Worm (Caenorhabditis elegans): ENCODE measurements around the gene Y105C5B.9.

DNA sequence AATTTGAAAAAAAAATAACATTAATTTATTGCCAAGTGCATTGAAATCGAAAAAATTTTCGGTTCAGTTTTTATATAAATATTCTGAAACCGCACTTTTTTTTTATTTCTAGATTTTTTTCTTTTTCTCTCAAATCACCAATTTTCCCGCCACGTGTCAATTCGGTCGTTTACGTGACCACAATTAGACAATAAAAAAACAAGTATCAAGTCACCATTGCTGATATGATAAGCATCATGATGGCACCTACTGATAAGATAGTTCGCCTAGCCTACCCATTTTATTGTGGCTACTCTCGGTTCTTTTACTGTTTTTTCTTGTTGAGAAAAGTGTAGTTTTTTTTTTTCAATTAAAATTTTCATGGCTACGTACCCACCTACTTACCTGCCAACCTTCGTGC is 550 bp upstream of the Y105C5B.9 start:
- TF ChIP-seq rnt-1 (tag; optimal IDR thresholded peaks at IDR 0.05): no peak
- TF ChIP-seq hlh-30 (tag; optimal IDR thresholded peaks at IDR 0.05; ENCODE audit: insufficient read depth): no peak
- TF ChIP-seq ceh-14 (tag; optimal IDR thresholded peaks at IDR 0.05): no peak
- TF ChIP-seq tbx-7 (tag; optimal IDR thresholded peaks at IDR 0.05): no peak
- TF ChIP-seq ceh-24 (tag; optimal IDR thresholded peaks at IDR 0.05): no peak
- TF ChIP-seq ceh-48 (tag; optimal IDR thresholded peaks at IDR 0.05): no peak
- no peak for TF ChIP-seq ceh-22 (tag; optimal IDR thresholded peaks at IDR 0.05)
- no peak for TF ChIP-seq tbx-2 (tag; optimal IDR thresholded peaks at IDR 0.05)
- TF ChIP-seq fax-1 (tag; optimal IDR thresholded peaks at IDR 0.05): no peak
- peak; percentile 93 for TF ChIP-seq elt-2 (tag; optimal IDR thresholded peaks at IDR 0.05)
- TF ChIP-seq hlh-15 (tag; optimal IDR thresholded peaks at IDR 0.05): no peak
- no peak for TF ChIP-seq ama-1 (optimal IDR thresholded peaks at IDR 0.05)
- TF ChIP-seq pat-9 (tag; optimal IDR thresholded peaks at IDR 0.05): no peak
- TF ChIP-seq nhr-11 (tag; optimal IDR thresholded peaks at IDR 0.05): no peak

Measured in whole organism, late embryonic.